Worm (Caenorhabditis elegans) whole organism, late embryonic: ENCODE measurements around the gene atp-2.
A peak's percentile ranks its signal among the peaks of the same experiment; 100 is the strongest.

Experiments
- C08G9.2 ChIP-seq: sonication (generic microtip); optimal IDR thresholded peaks from 2 replicates; lab custom pipeline; 2016; ENCODE audit warnings: mild to moderate bottlenecking, missing genetic modification characterization, moderate library complexity, missing compliant biosample characterization
- C38D4.7 ChIP-seq: fragments of 200-800 bp; sonication (Bioruptor generic); optimal IDR thresholded peaks from 2 replicates; lab custom pipeline; 2018; ENCODE audit warnings: mild to moderate bottlenecking, missing genetic modification characterization, moderate library complexity, missing compliant biosample characterization
- F13H6.1 ChIP-seq: sonication (generic microtip); optimal IDR thresholded peaks from 2 replicates; lab custom pipeline; 2016; ENCODE audit warnings: missing genetic modification characterization, missing compliant biosample characterization
- K09A11.1 ChIP-seq: sonication (generic microtip); optimal IDR thresholded peaks from 2 replicates; lab custom pipeline; 2017; ENCODE audit warnings: antibody characterized with exemption, mild to moderate bottlenecking, missing genetic modification characterization, missing compliant biosample characterization; ENCODE audit not compliant: insufficient read depth
- Y22D7AL.16 ChIP-seq: sonication (generic microtip); optimal IDR thresholded peaks from 2 replicates; lab custom pipeline; 2016; ENCODE audit warnings: missing genetic modification characterization, missing compliant biosample characterization
- ama-1 ChIP-seq: fragments of 150-350 bp; optimal IDR thresholded peaks from 2 replicates; lab custom pipeline; 2014
- ceh-14 ChIP-seq: sonication (generic microtip); optimal IDR thresholded peaks from 2 replicates; lab custom pipeline; 2016; ENCODE audit warnings: missing genotype, missing genetic modification characterization, missing compliant biosample characterization
- ceh-18 ChIP-seq: sonication (generic microtip); optimal IDR thresholded peaks from 2 replicates; lab custom pipeline; 2016; ENCODE audit warnings: missing genetic modification characterization, missing compliant biosample characterization
- ceh-2 ChIP-seq: sonication (generic microtip); optimal IDR thresholded peaks from 2 replicates; lab custom pipeline; 2016; ENCODE audit warnings: missing genotype, missing genetic modification characterization, missing compliant biosample characterization
- ceh-22 ChIP-seq: sonication (generic microtip); optimal IDR thresholded peaks from 2 replicates; lab custom pipeline; 2017; ENCODE audit warnings: missing biosample characterization, missing genetic modification characterization
- ceh-30 ChIP-seq: fragments of 150-350 bp; optimal IDR thresholded peaks from 2 replicates; lab custom pipeline; 2014; ENCODE audit warnings: missing biosample characterization, missing genetic modification characterization
- ceh-31 ChIP-seq: sonication (generic microtip); optimal IDR thresholded peaks from 2 replicates; lab custom pipeline; 2016; ENCODE audit warnings: missing genetic modification characterization, missing compliant biosample characterization
- ceh-34 ChIP-seq: sonication (generic microtip); optimal IDR thresholded peaks from 2 replicates; lab custom pipeline; 2016; ENCODE audit warnings: mild to moderate bottlenecking, missing genetic modification characterization, missing compliant biosample characterization
- ceh-48 ChIP-seq: sonication (generic microtip); optimal IDR thresholded peaks from 2 replicates; lab custom pipeline; 2016; ENCODE audit warnings: missing genetic modification characterization, inconsistent platforms, missing compliant biosample characterization
- ceh-6 ChIP-seq: fragments of 200-800 bp; sonication (Bioruptor generic); optimal IDR thresholded peaks from 2 replicates; lab custom pipeline; 2018; ENCODE audit warnings: mild to moderate bottlenecking, missing genetic modification characterization, missing compliant biosample characterization
- ceh-9 ChIP-seq: sonication (generic microtip); optimal IDR thresholded peaks from 2 replicates; lab custom pipeline; 2016; ENCODE audit warnings: mild to moderate bottlenecking, missing genetic modification characterization, inconsistent platforms, missing compliant biosample characterization
- che-1 ChIP-seq: sonication (generic microtip); optimal IDR thresholded peaks from 2 replicates; lab custom pipeline; 2016; ENCODE audit warnings: mild to moderate bottlenecking, missing genetic modification characterization, missing compliant biosample characterization
- dmd-4 ChIP-seq: sonication (generic microtip); optimal IDR thresholded peaks from 2 replicates; lab custom pipeline; 2016; ENCODE audit warnings: borderline replicate concordance, missing genetic modification characterization, missing compliant biosample characterization
- dve-1 ChIP-seq: sonication (generic microtip); optimal IDR thresholded peaks from 2 replicates; lab custom pipeline; 2017; ENCODE audit warnings: antibody characterized with exemption, mild to moderate bottlenecking, missing genetic modification characterization, missing compliant biosample characterization
- elt-2 ChIP-seq: sonication (generic microtip); optimal IDR thresholded peaks from 2 replicates; lab custom pipeline; 2016; ENCODE audit warnings: missing genetic modification reagents, missing genetic modification characterization, missing compliant biosample characterization
- elt-4 ChIP-seq: sonication (generic microtip); optimal IDR thresholded peaks from 2 replicates; lab custom pipeline; 2016; ENCODE audit warnings: missing genetic modification characterization, missing compliant biosample characterization
- ets-4 ChIP-seq: sonication (generic microtip); optimal IDR thresholded peaks from 2 replicates; lab custom pipeline; 2016; ENCODE audit warnings: missing genetic modification characterization, missing compliant biosample characterization
- eyg-1 ChIP-seq: sonication (generic microtip); optimal IDR thresholded peaks from 2 replicates; lab custom pipeline; 2016; ENCODE audit warnings: missing genotype, missing genetic modification characterization, missing compliant biosample characterization
- fax-1 ChIP-seq: sonication (generic microtip); optimal IDR thresholded peaks from 2 replicates; lab custom pipeline; 2016; ENCODE audit warnings: missing genotype, missing genetic modification characterization, missing compliant biosample characterization
- fkh-10 ChIP-seq: fragments of 150-350 bp; optimal IDR thresholded peaks from 2 replicates; lab custom pipeline; 2014; ENCODE audit warnings: missing biosample characterization, missing genetic modification reagents, missing genetic modification characterization
- fkh-6 ChIP-seq: sonication (generic microtip); optimal IDR thresholded peaks from 2 replicates; lab custom pipeline; 2016; ENCODE audit warnings: missing genetic modification characterization, missing compliant biosample characterization
- hlh-15 ChIP-seq: sonication (generic microtip); optimal IDR thresholded peaks from 2 replicates; lab custom pipeline; 2016; ENCODE audit warnings: missing genetic modification characterization, missing compliant biosample characterization
- hlh-30 ChIP-seq: sonication (generic microtip); optimal IDR thresholded peaks from 2 replicates; lab custom pipeline; 2017; ENCODE audit warnings: antibody characterized with exemption, missing genetic modification characterization, missing compliant biosample characterization; ENCODE audit not compliant: insufficient read depth
- hlh-6 ChIP-seq: sonication (generic microtip); optimal IDR thresholded peaks from 2 replicates; lab custom pipeline; 2016; ENCODE audit warnings: missing genotype, missing genetic modification characterization, missing compliant biosample characterization
- hlh-8 ChIP-seq: sonication (generic microtip); optimal IDR thresholded peaks from 2 replicates; lab custom pipeline; 2016; ENCODE audit warnings: missing genotype, missing genetic modification characterization, missing compliant biosample characterization
- lin-11 ChIP-seq: fragments of 200-800 bp; sonication (Bioruptor generic); optimal IDR thresholded peaks from 2 replicates; lab custom pipeline; 2018; ENCODE audit warnings: mild to moderate bottlenecking, missing genetic modification characterization, missing compliant biosample characterization
- madf-2 ChIP-seq: sonication (generic microtip); optimal IDR thresholded peaks from 2 replicates; lab custom pipeline; 2017; ENCODE audit warnings: missing genetic modification characterization, missing compliant biosample characterization
- mec-3 ChIP-seq: sonication (generic microtip); optimal IDR thresholded peaks from 2 replicates; lab custom pipeline; 2016; ENCODE audit warnings: borderline replicate concordance, missing genetic modification characterization, missing compliant biosample characterization
- nfya-1 ChIP-seq: sonication (generic microtip); optimal IDR thresholded peaks from 2 replicates; lab custom pipeline; 2017; ENCODE audit warnings: missing genetic modification characterization, mild to moderate bottlenecking, missing compliant biosample characterization, antibody characterized with exemption, moderate library complexity
- nhr-11 ChIP-seq: fragments of 150-350 bp; optimal IDR thresholded peaks from 2 replicates; lab custom pipeline; 2014; ENCODE audit warnings: missing biosample characterization, missing genetic modification characterization
- pag-3 ChIP-seq: sonication (generic microtip); optimal IDR thresholded peaks from 2 replicates; lab custom pipeline; 2016; ENCODE audit warnings: missing compliant biosample characterization, missing genetic modification characterization, borderline replicate concordance
- pat-9 ChIP-seq: fragments of 200-800 bp; sonication (Bioruptor generic); optimal IDR thresholded peaks from 2 replicates; lab custom pipeline; 2018; ENCODE audit warnings: mild to moderate bottlenecking, missing genetic modification characterization, moderate library complexity, missing compliant biosample characterization
- pax-1 ChIP-seq: fragments of 150-350 bp; optimal IDR thresholded peaks from 2 replicates; lab custom pipeline; 2014; ENCODE audit warnings: missing biosample characterization, missing genetic modification characterization
- pha-2 ChIP-seq: sonication (generic microtip); optimal IDR thresholded peaks from 2 replicates; lab custom pipeline; 2017; ENCODE audit warnings: mild to moderate bottlenecking, missing genetic modification characterization, missing compliant biosample characterization
- pros-1 ChIP-seq: fragments of 150-350 bp; optimal IDR thresholded peaks from 2 replicates; lab custom pipeline; 2014; ENCODE audit warnings: missing biosample characterization, missing genetic modification reagents, missing genetic modification characterization
- rnt-1 ChIP-seq: sonication (generic microtip); optimal IDR thresholded peaks from 2 replicates; lab custom pipeline; 2016; ENCODE audit warnings: missing genetic modification characterization, missing compliant biosample characterization
- sdc-2 ChIP-seq: sonication (generic microtip); optimal IDR thresholded peaks from 2 replicates; lab custom pipeline; 2016; ENCODE audit warnings: missing genotype, missing genetic modification characterization, missing compliant biosample characterization
- sox-2 ChIP-seq: fragments of 200-800 bp; sonication (Bioruptor generic); IDR thresholded peaks from 2 replicates; pipeline ENCODE4 v1.3.6; 2022; ENCODE audit warnings: missing genetic modification reagents, missing genetic modification characterization, missing compliant biosample characterization
- syd-9 ChIP-seq: sonication (generic microtip); optimal IDR thresholded peaks from 2 replicates; lab custom pipeline; 2016; ENCODE audit warnings: mild to moderate bottlenecking, missing genetic modification characterization, moderate library complexity, missing compliant biosample characterization
- tbx-2 ChIP-seq: sonication (generic microtip); optimal IDR thresholded peaks from 2 replicates; lab custom pipeline; 2016; ENCODE audit warnings: missing genetic modification characterization, missing compliant biosample characterization
- ttx-3 ChIP-seq: sonication (generic microtip); optimal IDR thresholded peaks from 2 replicates; lab custom pipeline; 2016; ENCODE audit warnings: missing genetic modification reagents, missing genetic modification characterization, missing compliant biosample characterization
- unc-3 ChIP-seq, 2 experiments: fragments of 200-800 bp in 1 of 2; sonication (Bioruptor generic) in 1 of 2; sonication (generic microtip) in 1 of 2; conservative IDR thresholded peaks in 1 of 2; optimal IDR thresholded peaks in 1 of 2; 2 replicates each; pipeline versions ENCODE4 v1.3.6 to Lab custom; 2016 to 2022; ENCODE audit warnings: missing compliant biosample characterization in 2 of 2, missing genetic modification characterization in 2 of 2, missing genetic modification reagents in 1 of 2
- unc-42 ChIP-seq: sonication (generic microtip); optimal IDR thresholded peaks from 2 replicates; lab custom pipeline; 2016; ENCODE audit warnings: missing genotype, missing genetic modification characterization, missing compliant biosample characterization
- unc-55 ChIP-seq: sonication (generic microtip); optimal IDR thresholded peaks from 2 replicates; lab custom pipeline; 2017; ENCODE audit warnings: missing biosample characterization, missing genetic modification reagents, missing genetic modification characterization
- unc-86 ChIP-seq: sonication (generic microtip); optimal IDR thresholded peaks from 2 replicates; lab custom pipeline; 2016; ENCODE audit warnings: missing genetic modification characterization, missing compliant biosample characterization
- zip-5 ChIP-seq: sonication (generic microtip); optimal IDR thresholded peaks from 2 replicates; lab custom pipeline; 2016; ENCODE audit warnings: missing genetic modification characterization, missing compliant biosample characterization
- ztf-16 ChIP-seq: sonication (generic microtip); optimal IDR thresholded peaks from 2 replicates; lab custom pipeline; 2017; ENCODE audit warnings: missing genetic modification characterization, missing compliant biosample characterization

atp-2 gene

ce11 chrIII:5227831-5228467 is at the start of gene atp-2, which contains the start of the genes C34E10.12 and C34E10.10:
atp-2 (plus strand) TSS chrIII:5228417.
C34E10.12 (minus strand) TSS chrIII:5227881.
C34E10.10 (minus strand) TSS chrIII:5227884.
- TF ChIP-seq hlh-6 (tag; lab: Kevin White, UChicago) (no peak), hlh-15 (tag; lab: Kevin White, UChicago) (no peak), ceh-22 (tag; lab: Kevin White, UChicago) (no peak), ceh-9 (no peak), fkh-6 (no peak), sox-2 (GFP tag; lab: Robert Waterston, UW) (no peak), K09A11.1 (tag; lab: Kevin White, UChicago) (peak; percentile 10), ceh-14 (tag; lab: Kevin White, UChicago) (peak; percentile 37), syd-9 (tag; lab: Kevin White, UChicago) (no peak), zip-5 (no peak), ttx-3 (tag; lab: Kevin White, UChicago) (peak; percentile 33), unc-3 (GFP tag; conservative IDR thresholded peaks at IDR 0.05; lab: Robert Waterston, UW) (no peak; the same call in 1 of the 2 replicates), unc-3 (tag; optimal IDR thresholded peaks at IDR 0.05; lab: Kevin White, UChicago) (no peak), madf-2 (tag; lab: Kevin White, UChicago) (no peak), rnt-1 (tag; lab: Kevin White, UChicago) (peak; percentile 43), che-1 (no peak), C38D4.7 (GFP tag; lab: Kevin White, UChicago) (no peak), fax-1 (tag; lab: Kevin White, UChicago) (no peak), pax-1 (tag; lab: Kevin White, UChicago) (peak; percentile 22), nhr-11 (tag; lab: Kevin White, UChicago) (no peak), ceh-30 (tag; lab: Kevin White, UChicago) (no peak), pha-2 (tag; lab: Kevin White, UChicago) (no peak), pag-3 (tag; lab: Kevin White, UChicago) (no peak), unc-42 (peak; percentile 49), ceh-2 (tag; lab: Kevin White, UChicago) (peak; percentile 31), ztf-16 (tag; lab: Kevin White, UChicago) (peak; percentile 18), ceh-31 (tag; lab: Kevin White, UChicago) (peak; percentile 78), dmd-4 (tag; lab: Kevin White, UChicago) (no peak), sdc-2 (tag; lab: Kevin White, UChicago) (no peak), ceh-34 (peak; percentile 56), lin-11 (tag; lab: Kevin White, UChicago) (no peak), nfya-1 (tag; lab: Kevin White, UChicago) (peak; percentile 70), unc-55 (GFP tag; lab: Kevin White, UChicago) (no peak), hlh-8 (tag; lab: Kevin White, UChicago) (no peak), hlh-30 (tag; lab: Kevin White, UChicago) (no peak), eyg-1 (tag; lab: Kevin White, UChicago) (no peak), fkh-10 (no peak), ceh-48 (tag; lab: Kevin White, UChicago) (no peak), elt-2 (peak; percentile 51), tbx-2 (tag; lab: Kevin White, UChicago) (peak; percentile 62), ceh-6 (GFP tag; lab: Kevin White, UChicago) (no peak), ama-1 (lab: Kevin White, UChicago) (no peak), pat-9 (tag; lab: Kevin White, UChicago) (no peak), ets-4 (tag; lab: Kevin White, UChicago) (peak; percentile 68), pros-1 (tag; lab: Kevin White, UChicago) (no peak), C08G9.2 (tag; lab: Kevin White, UChicago) (no peak), elt-4 (tag; lab: Kevin White, UChicago) (no peak), unc-86 (tag; lab: Kevin White, UChicago) (peak; percentile 7), dve-1 (tag; lab: Kevin White, UChicago) (peak; percentile 74), mec-3 (tag; lab: Kevin White, UChicago) (no peak), F13H6.1 (tag; lab: Kevin White, UChicago) (peak; percentile 13), ceh-18 (tag; lab: Kevin White, UChicago) (peak; percentile 48), Y22D7AL.16 (no peak)
